Fruit fly (Drosophila melanogaster) whole organism, embryonic: ENCODE data around the gene CG11384.

Source experiments
- Atf6 ChIP-seq: fragments of 200-800 bp; sonication (Bioruptor generic); IDR thresholded peaks from 2 replicates; pipeline ENCODE4 v1.3.6; 2022; ENCODE audit warnings: missing biosample characterization, missing genetic modification characterization
- Awh ChIP-seq: fragments of 200-800 bp; sonication (Bioruptor generic); IDR thresholded peaks from 2 replicates; pipeline ENCODE4, ENCODE4 v1.3.6; 2022; ENCODE audit warnings: missing biosample characterization, missing genetic modification characterization
- BEAF-32 ChIP-seq: fragments of 200-800 bp; sonication (Bioruptor generic); optimal IDR thresholded peaks from 3 replicates; lab custom pipeline; 2017; ENCODE audit warnings: missing biosample characterization, missing genetic modification characterization, mild to moderate bottlenecking, moderate library complexity, missing genetic modification reagents
- CG1024 ChIP-seq: fragments of 200-800 bp; sonication (Bioruptor generic); IDR thresholded peaks from 2 replicates; pipeline ENCODE4 v1.3.6; 2022; ENCODE audit warnings: missing biosample characterization, missing genetic modification characterization
- CG10274 ChIP-seq: fragments of 200-800 bp; sonication (Bioruptor generic); optimal IDR thresholded peaks from 3 replicates; lab custom pipeline; 2017; ENCODE audit warnings: missing biosample characterization, mild to moderate bottlenecking, missing genetic modification characterization
- CG10462 ChIP-seq: fragments of 200-800 bp; sonication (Bioruptor generic); optimal IDR thresholded peaks from 2 replicates; lab custom pipeline; 2016; ENCODE audit warnings: missing biosample characterization, missing genetic modification characterization
- CG11085 ChIP-seq: fragments of 200-800 bp; sonication (Bioruptor generic); IDR thresholded peaks from 2 replicates; pipeline ENCODE4 v1.3.6; 2022; ENCODE audit warnings: missing biosample characterization, missing genetic modification characterization
- CG11456 ChIP-seq: fragments of 200-800 bp; sonication (Bioruptor generic); IDR thresholded peaks from 3 replicates; pipeline ENCODE4 v1.3.6; 2022; ENCODE audit warnings: missing biosample characterization, missing genetic modification characterization
- CG12236 ChIP-seq: fragments of 200-800 bp; sonication (Bioruptor generic); optimal IDR thresholded peaks from 2 replicates; lab custom pipeline; 2016; ENCODE audit warnings: missing biosample characterization, missing genetic modification characterization
- CG13624 ChIP-seq: fragments of 200-800 bp; sonication (Bioruptor generic); optimal IDR thresholded peaks from 2 replicates; lab custom pipeline; 2016; ENCODE audit warnings: missing biosample characterization, missing genetic modification characterization
- CG14014 ChIP-seq: fragments of 200-800 bp; sonication (Bioruptor generic); IDR thresholded peaks from 2 replicates; pipeline ENCODE4 v1.3.6; 2022; ENCODE audit warnings: missing biosample characterization, missing genetic modification characterization
- CG14667 ChIP-seq: fragments of 200-800 bp; sonication (Bioruptor generic); IDR thresholded peaks from 2 replicates; pipeline ENCODE4 v1.3.6; 2022; ENCODE audit warnings: missing biosample characterization, missing genetic modification characterization
- CG18764 ChIP-seq: fragments of 200-800 bp; sonication (Bioruptor generic); optimal IDR thresholded peaks from 3 replicates; lab custom pipeline; 2016; ENCODE audit warnings: missing biosample characterization, missing genetic modification characterization
- CG30403 ChIP-seq: fragments of 200-800 bp; sonication (Bioruptor generic); optimal IDR thresholded peaks from 3 replicates; lab custom pipeline; 2016; ENCODE audit warnings: missing biosample characterization, missing genetic modification characterization
- CG4282 ChIP-seq: fragments of 200-800 bp; sonication (Bioruptor generic); optimal IDR thresholded peaks from 2 replicates; lab custom pipeline; 2016; ENCODE audit warnings: missing biosample characterization, missing genetic modification characterization
- CG6683 ChIP-seq: fragments of 200-800 bp; sonication (Bioruptor generic); optimal IDR thresholded peaks from 2 replicates; lab custom pipeline; 2017; ENCODE audit warnings: missing biosample characterization, mild to moderate bottlenecking, missing genetic modification characterization, missing genetic modification reagents
- CG7963 ChIP-seq: fragments of 200-800 bp; sonication (Bioruptor generic); IDR thresholded peaks from 3 replicates; pipeline ENCODE4 v1.3.6; 2022; ENCODE audit warnings: missing biosample characterization, missing genetic modification characterization; ENCODE audit not compliant: partially characterized antibody
- CG7987 ChIP-seq: fragments of 200-800 bp; sonication (Bioruptor generic); optimal IDR thresholded peaks from 2 replicates; lab custom pipeline; 2018; ENCODE audit warnings: missing biosample characterization, mild to moderate bottlenecking, missing genetic modification characterization, moderate library complexity
- CG8281 ChIP-seq: fragments of 200-800 bp; sonication (Bioruptor generic); optimal IDR thresholded peaks from 2 replicates; lab custom pipeline; 2018; ENCODE audit warnings: missing biosample characterization, mild to moderate bottlenecking, missing genetic modification characterization, moderate library complexity
- CG8290 ChIP-seq, 3 experiments: fragments of 200-800 bp; sonication (Bioruptor generic); optimal IDR thresholded peaks; 2 replicates each; lab custom pipeline; 2016 to 2019; ENCODE audit warnings: missing biosample characterization in 3 of 3, missing genetic modification characterization in 3 of 3, mild to moderate bottlenecking in 2 of 3, moderate library complexity in 1 of 3
- Chrac-16 ChIP-seq: fragments of 200-800 bp; sonication (Bioruptor generic); optimal IDR thresholded peaks from 3 replicates; lab custom pipeline; 2016; ENCODE audit warnings: missing biosample characterization, missing genetic modification characterization
- CrebB ChIP-seq: fragments of 200-800 bp; sonication (Bioruptor generic); optimal IDR thresholded peaks from 3 replicates; lab custom pipeline; 2018; ENCODE audit warnings: missing biosample characterization, mild to moderate bottlenecking, missing genetic modification characterization
- Dip2 ChIP-seq: fragments of 200-800 bp; sonication (Bioruptor generic); IDR thresholded peaks from 2 replicates; pipeline ENCODE4 v1.3.6; 2022; ENCODE audit warnings: missing biosample characterization, missing genetic modification characterization
- Hr39 ChIP-seq: fragments of >200 bp; optimal IDR thresholded peaks from 2 replicates; lab custom pipeline; 2017
- MTF-1 ChIP-seq: fragments of 200-800 bp; sonication (Bioruptor generic); optimal IDR thresholded peaks from 2 replicates; lab custom pipeline; 2018; ENCODE audit warnings: missing biosample characterization, mild to moderate bottlenecking, missing genetic modification characterization, borderline replicate concordance
- Max ChIP-seq: fragments of 200-800 bp; sonication (Bioruptor generic); optimal IDR thresholded peaks from 2 replicates; lab custom pipeline; 2016; ENCODE audit warnings: missing biosample characterization, mild to moderate bottlenecking, missing genetic modification characterization
- NC2α ChIP-seq: fragments of 200-800 bp; sonication (Bioruptor generic); optimal IDR thresholded peaks from 2 replicates; lab custom pipeline; 2016; ENCODE audit warnings: missing biosample characterization, missing genetic modification characterization
- Neu2 ChIP-seq: fragments of 200-800 bp; sonication (Bioruptor generic); optimal IDR thresholded peaks from 3 replicates; lab custom pipeline; 2016; ENCODE audit warnings: missing biosample characterization, missing genetic modification characterization, borderline replicate concordance
- NfI ChIP-seq: fragments of 200-800 bp; sonication (Bioruptor generic); optimal IDR thresholded peaks from 3 replicates; lab custom pipeline; 2018; ENCODE audit warnings: missing biosample characterization, mild to moderate bottlenecking, missing genetic modification characterization, moderate library complexity
- TFAM ChIP-seq: fragments of 200-800 bp; sonication (Bioruptor generic); optimal IDR thresholded peaks from 2 replicates; lab custom pipeline; 2017; ENCODE audit warnings: missing biosample characterization, missing genetic modification characterization, inconsistent platforms
- cato ChIP-seq: fragments of 200-800 bp; sonication (Bioruptor generic); optimal IDR thresholded peaks from 2 replicates; lab custom pipeline; 2016; ENCODE audit warnings: missing biosample characterization, missing genetic modification characterization, borderline replicate concordance
- crp ChIP-seq, 2 experiments: fragments of 200-800 bp; sonication (Bioruptor generic); optimal IDR thresholded peaks; 2 replicates in 1 of 2; 3 replicates in 1 of 2; lab custom pipeline; 2017; ENCODE audit warnings: missing biosample characterization in 2 of 2, missing genetic modification characterization in 2 of 2, mild to moderate bottlenecking in 1 of 2, moderate library complexity in 1 of 2
- eve ChIP-seq, 2 experiments: fragments of >200 bp; optimal IDR thresholded peaks; 2 replicates each; lab custom pipeline; 2017; ENCODE audit warnings: missing biosample characterization in 2 of 2, missing genetic modification characterization in 2 of 2
- exex ChIP-seq: fragments of 200-800 bp; sonication (Bioruptor generic); optimal IDR thresholded peaks from 4 replicates; lab custom pipeline; 2018; ENCODE audit warnings: missing biosample characterization, mild to moderate bottlenecking, missing genetic modification characterization, moderate library complexity
- gem ChIP-seq: fragments of 200-800 bp; sonication (Bioruptor generic); optimal IDR thresholded peaks from 2 replicates; lab custom pipeline; 2019; ENCODE audit warnings: missing biosample characterization, mild to moderate bottlenecking, missing genetic modification characterization, moderate library complexity
- insv ChIP-seq, 2 experiments: fragments of 200-800 bp; sonication (Bioruptor generic); optimal IDR thresholded peaks; 3 replicates each; lab custom pipeline; 2016 to 2018; ENCODE audit warnings: missing biosample characterization in 2 of 2, missing genetic modification characterization in 2 of 2
- maf-S ChIP-seq: fragments of 200-800 bp; sonication (Bioruptor generic); optimal IDR thresholded peaks from 2 replicates; lab custom pipeline; 2016; ENCODE audit warnings: missing biosample characterization, missing genetic modification characterization
- nom ChIP-seq: fragments of 200-800 bp; sonication (Bioruptor generic); optimal IDR thresholded peaks from 2 replicates; lab custom pipeline; 2017; ENCODE audit warnings: missing biosample characterization, missing genetic modification characterization, mild to moderate bottlenecking, moderate library complexity, missing genetic modification reagents
- sd ChIP-seq: fragments of 200-800 bp; sonication (Bioruptor generic); optimal IDR thresholded peaks from 3 replicates; lab custom pipeline; 2018; ENCODE audit warnings: missing biosample characterization, mild to moderate bottlenecking, missing genetic modification characterization, moderate library complexity
- sna ChIP-seq: fragments of 200-800 bp; sonication (Bioruptor generic); IDR thresholded peaks from 2 replicates; pipeline ENCODE4 v1.3.6; 2022; ENCODE audit warnings: missing biosample characterization, missing genetic modification characterization; ENCODE audit not compliant: partially characterized antibody
- sqz ChIP-seq: fragments of 200-800 bp; sonication (Bioruptor generic); optimal IDR thresholded peaks from 3 replicates; lab custom pipeline; 2018; ENCODE audit warnings: missing biosample characterization, mild to moderate bottlenecking, missing genetic modification characterization
- sr ChIP-seq: fragments of 200-800 bp; sonication (Bioruptor generic); IDR thresholded peaks from 3 replicates; pipeline ENCODE4 v1.3.6; 2022; ENCODE audit warnings: missing biosample characterization, missing genetic modification characterization
- stc ChIP-seq: fragments of 200-800 bp; sonication (Bioruptor generic); IDR thresholded peaks from 2 replicates; pipeline ENCODE4 v1.3.6; 2022; ENCODE audit warnings: missing biosample characterization, missing genetic modification characterization
- sug ChIP-seq: fragments of 200-800 bp; optimal IDR thresholded peaks from 2 replicates; lab custom pipeline; 2019; ENCODE audit warnings: missing biosample characterization, mild to moderate bottlenecking, missing genetic modification characterization, moderate library complexity
- tap ChIP-seq: fragments of 200-800 bp; optimal IDR thresholded peaks from 3 replicates; lab custom pipeline; 2019; ENCODE audit warnings: missing biosample characterization, mild to moderate bottlenecking, missing genetic modification characterization, moderate library complexity
- twi ChIP-seq: fragments of 200-800 bp; optimal IDR thresholded peaks from 2 replicates; lab custom pipeline; 2019; ENCODE audit warnings: missing biosample characterization, mild to moderate bottlenecking, missing genetic modification characterization, moderate library complexity
- tx ChIP-seq: fragments of 200-800 bp; sonication (Bioruptor generic); optimal IDR thresholded peaks from 2 replicates; lab custom pipeline; 2016; ENCODE audit warnings: missing biosample characterization, missing genetic modification characterization
- yki ChIP-seq: fragments of >200 bp; optimal IDR thresholded peaks from 3 replicates; lab custom pipeline; 2018

The CG11384 gene

dm6 chrX:1172756-1173422, 2.9 kb downstream of the CG11384 start (continued):
- TF ChIP-seq sd (tag; lab: Kevin White, UChicago): peak; percentile 71
- peak; percentile 46 for TF ChIP-seq sug
- TF ChIP-seq exex (tag; lab: Kevin White, UChicago): peak; percentile 95

DNA sequence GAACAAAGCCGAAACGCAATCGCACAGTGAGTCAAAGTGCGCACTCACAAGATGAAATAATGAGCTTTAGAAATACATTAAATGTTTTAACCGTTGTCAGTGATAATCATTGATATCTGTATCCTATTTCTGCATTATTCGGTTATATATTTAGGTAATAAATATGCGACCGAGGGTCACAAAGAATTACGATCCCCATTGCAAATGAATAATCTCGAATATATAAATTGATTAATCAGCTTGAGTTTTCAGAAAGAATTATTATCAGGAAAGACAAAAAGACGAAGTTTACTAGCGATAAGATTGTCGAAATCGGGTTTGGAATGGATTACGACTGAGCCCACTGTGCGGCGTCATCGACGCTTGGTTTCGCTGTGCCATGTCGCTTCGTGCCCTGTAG, 4.8 kb downstream of the CG11384 start:
- TF ChIP-seq twi (tag; lab: Kevin White, UChicago) (no peak), CG12236 (GFP tag; lab: Kevin White, UChicago) (no peak), CG14667 (no peak), MTF-1 (GFP tag; lab: Kevin White, UChicago) (no peak), CG18764 (GFP tag; lab: Kevin White, UChicago) (no peak), sna (GFP tag; lab: Robert Waterston, UW) (no peak), BEAF-32 (GFP tag; lab: Kevin White, UChicago) (no peak), CG11456 (GFP tag; lab: Robert Waterston, UW) (no peak), CG7987 (GFP tag; lab: Kevin White, UChicago) (no peak), gem (tag; lab: Kevin White, UChicago) (peak; percentile 72), CG10462 (no peak), CrebB (no peak), tx (no peak), sqz (GFP tag; lab: Kevin White, UChicago) (no peak), CG13624 (peak; percentile 21), Chrac-16 (GFP tag; lab: Kevin White, UChicago) (no peak), maf-S (no peak), TFAM (GFP tag; lab: Kevin White, UChicago) (no peak), CG7963 (GFP tag; lab: Robert Waterston, UW) (no peak), CG14014 (GFP tag; lab: Robert Waterston, UW) (no peak), NC2α (no peak), CG8290 (GFP tag; optimal IDR thresholded peaks at IDR 0.05; lab: Kevin White, UChicago) (no peak), CG8290 (tag; optimal IDR thresholded peaks at IDR 0.05; lab: Kevin White, UChicago) (peak in 1 of 2 experiments; percentile 8), CG1024 (GFP tag; lab: Robert Waterston, UW) (no peak), exex (tag; lab: Kevin White, UChicago) (no peak), Hr39 (lab: Kevin White, UChicago) (no peak), eve (GFP tag; optimal IDR thresholded peaks at IDR 0.05; lab: Kevin White, UChicago) (no peak), cato (GFP tag; lab: Kevin White, UChicago) (no peak), CG30403 (peak; percentile 70), tap (tag; lab: Kevin White, UChicago) (peak; percentile 21), CG4282 (GFP tag; lab: Kevin White, UChicago) (no peak), stc (GFP tag; lab: Robert Waterston, UW) (no peak), yki (lab: Kevin White, UChicago) (no peak), CG11085 (GFP tag; lab: Robert Waterston, UW) (no peak), Neu2 (GFP tag; lab: Kevin White, UChicago) (no peak), crp (GFP tag; optimal IDR thresholded peaks at IDR 0.05; lab: Kevin White, UChicago) (no peak), CG10274 (GFP tag; lab: Kevin White, UChicago) (peak; percentile 44), Max (GFP tag; lab: Kevin White, UChicago) (peak; percentile 22), Atf6 (GFP tag; lab: Robert Waterston, UW) (peak; percentile 57), sr (GFP tag; lab: Robert Waterston, UW) (no peak), Awh (GFP tag; lab: Robert Waterston, UW) (no peak), Dip2 (GFP tag; lab: Robert Waterston, UW) (no peak), CG6683 (peak; percentile 11), CG8281 (tag; lab: Kevin White, UChicago) (no peak), nom (GFP tag; lab: Kevin White, UChicago) (peak; percentile 36), NfI (GFP tag; lab: Kevin White, UChicago) (peak; percentile 47), insv (GFP tag; optimal IDR thresholded peaks at IDR 0.05; lab: Kevin White, UChicago) (no peak)
